Fruit fly (Drosophila melanogaster) whole organism, pupa: Measurements from ENCODE around the gene Mrm2.
A peak's percentile ranks its signal among the peaks of the same experiment; 100 is the strongest.

Source experiments
- CG10348 ChIP-seq: fragments of 200-800 bp; sonication (Bioruptor generic); IDR thresholded peaks from 2 replicates; pipeline ENCODE4 v1.3.6; 2022; ENCODE audit warnings: missing biosample characterization, missing genetic modification characterization
- CG12605 ChIP-seq: fragments of 200-800 bp; sonication (Bioruptor generic); IDR thresholded peaks from 2 replicates; pipeline ENCODE4 v1.3.6; 2022; ENCODE audit warnings: missing biosample characterization, missing genetic modification characterization
- CG13204 ChIP-seq: fragments of 200-800 bp; sonication (Bioruptor generic); optimal IDR thresholded peaks from 2 replicates; lab custom pipeline; 2018; ENCODE audit warnings: missing biosample characterization, mild to moderate bottlenecking, missing genetic modification characterization, moderate library complexity
- CG14655 ChIP-seq: fragments of 200-800 bp; sonication (Bioruptor generic); optimal IDR thresholded peaks from 3 replicates; lab custom pipeline; 2017; ENCODE audit warnings: mild to moderate bottlenecking, missing biosample characterization, missing genetic modification reagents, missing genetic modification characterization
- CG15710 ChIP-seq: fragments of 200-800 bp; sonication (Bioruptor generic); optimal IDR thresholded peaks from 2 replicates; lab custom pipeline; 2018; ENCODE audit warnings: missing biosample characterization, mild to moderate bottlenecking, missing genetic modification characterization, moderate library complexity
- CG17806 ChIP-seq: fragments of 200-800 bp; sonication (Bioruptor generic); optimal IDR thresholded peaks from 2 replicates; lab custom pipeline; 2018; ENCODE audit warnings: missing biosample characterization, mild to moderate bottlenecking, missing genetic modification characterization, moderate library complexity
- CG32121 ChIP-seq: fragments of 200-800 bp; sonication (Bioruptor generic); IDR thresholded peaks from 2 replicates; pipeline ENCODE4 v1.3.6; 2022; ENCODE audit warnings: missing biosample characterization, missing genetic modification characterization
- CG34367 ChIP-seq: fragments of 200-800 bp; sonication (Bioruptor generic); optimal IDR thresholded peaks from 2 replicates; lab custom pipeline; 2018; ENCODE audit warnings: missing biosample characterization, mild to moderate bottlenecking, missing genetic modification characterization
- CG4496 ChIP-seq: fragments of 200-800 bp; sonication (Bioruptor generic); IDR thresholded peaks from 3 replicates; pipeline ENCODE4 v1.3.6; 2022; ENCODE audit warnings: missing biosample characterization, missing genetic modification characterization
- CG8159 ChIP-seq: fragments of 200-800 bp; sonication (Bioruptor generic); optimal IDR thresholded peaks from 3 replicates; lab custom pipeline; 2018; ENCODE audit warnings: missing biosample characterization, mild to moderate bottlenecking, missing genetic modification characterization, moderate library complexity
- CG8301 ChIP-seq: fragments of 200-800 bp; sonication (Bioruptor generic); optimal IDR thresholded peaks from 2 replicates; lab custom pipeline; 2018; ENCODE audit warnings: missing biosample characterization, mild to moderate bottlenecking, missing genetic modification characterization
- CG9948 ChIP-seq: fragments of 200-800 bp; sonication (Bioruptor generic); optimal IDR thresholded peaks from 2 replicates; lab custom pipeline; 2018; ENCODE audit warnings: missing biosample characterization, mild to moderate bottlenecking, missing genetic modification characterization, moderate library complexity
- D1 ChIP-seq: fragments of 200-800 bp; sonication (Bioruptor generic); optimal IDR thresholded peaks from 2 replicates; lab custom pipeline; 2018; ENCODE audit warnings: missing biosample characterization, mild to moderate bottlenecking, missing genetic modification characterization, moderate library complexity
- EcR ChIP-seq: fragments of 200-800 bp; sonication (Bioruptor generic); optimal IDR thresholded peaks from 3 replicates; lab custom pipeline; 2019; ENCODE audit warnings: missing biosample characterization, missing genetic modification characterization, mild to moderate bottlenecking, moderate library complexity, missing genetic modification reagents
- Ets98B ChIP-seq: fragments of 200-800 bp; sonication (Bioruptor generic); IDR thresholded peaks from 2 replicates; pipeline ENCODE4 v1.3.6; 2022; ENCODE audit warnings: missing biosample characterization, missing genetic modification characterization
- Pif1A ChIP-seq: fragments of 200-800 bp; sonication (Bioruptor generic); optimal IDR thresholded peaks from 3 replicates; lab custom pipeline; 2016; ENCODE audit warnings: missing biosample characterization, missing genetic modification characterization
- Pif1B ChIP-seq: fragments of 200-800 bp; sonication (Bioruptor generic); optimal IDR thresholded peaks from 3 replicates; lab custom pipeline; 2016; ENCODE audit warnings: missing biosample characterization, missing genetic modification characterization
- Snoo ChIP-seq: fragments of 200-800 bp; sonication (Bioruptor generic); optimal IDR thresholded peaks from 3 replicates; lab custom pipeline; 2017; ENCODE audit warnings: missing biosample characterization, mild to moderate bottlenecking, missing genetic modification characterization, inconsistent platforms
- fd96Ca ChIP-seq: fragments of 200-800 bp; sonication (Bioruptor generic); IDR thresholded peaks from 3 replicates; pipeline ENCODE4 v1.3.6; 2022; ENCODE audit warnings: missing biosample characterization, missing genetic modification characterization
- gl ChIP-seq: fragments of 200-800 bp; sonication (Bioruptor generic); optimal IDR thresholded peaks from 2 replicates; lab custom pipeline; 2018; ENCODE audit warnings: missing biosample characterization, mild to moderate bottlenecking, missing genetic modification characterization
- rn ChIP-seq: fragments of 200-800 bp; sonication (Bioruptor generic); IDR thresholded peaks from 2 replicates; pipeline ENCODE4 v1.3.6; 2022; ENCODE audit warnings: missing biosample characterization, missing genetic modification characterization

Gene Mrm2

DNA sequence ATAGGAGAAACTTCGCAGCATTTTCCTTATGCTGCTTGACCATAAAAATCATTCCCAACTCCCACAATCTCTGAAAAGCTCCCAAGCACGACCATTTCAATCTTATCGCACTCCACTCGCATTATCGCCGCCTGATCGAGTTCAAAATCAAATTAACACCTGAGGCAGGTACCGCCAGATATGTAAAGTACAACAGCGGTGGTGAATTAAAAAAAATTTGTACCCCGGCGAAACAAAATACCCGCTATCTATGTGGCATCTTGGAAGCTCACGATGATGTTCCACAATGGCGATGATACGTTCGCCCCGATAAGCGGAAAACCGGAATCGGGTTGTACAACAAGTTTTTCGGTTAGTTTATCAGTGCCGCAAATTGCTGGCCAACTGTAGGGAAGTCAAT is 35.1 kb upstream of the Mrm2 start:
- TF ChIP-seq CG34367 (tag; lab: Kevin White, UChicago) (no peak), CG12605 (GFP tag; lab: Robert Waterston, UW) (no peak), Pif1A (no peak), CG4496 (no peak), CG14655 (no peak), CG8301 (tag; lab: Kevin White, UChicago) (no peak), CG15710 (tag; lab: Kevin White, UChicago) (no peak), CG10348 (GFP tag; lab: Robert Waterston, UW) (no peak), CG13204 (GFP tag; lab: Kevin White, UChicago) (no peak), fd96Ca (no peak), Pif1B (no peak), CG32121 (GFP tag; lab: Robert Waterston, UW) (no peak), gl (no peak), CG17806 (tag; lab: Kevin White, UChicago) (no peak), Snoo (tag; lab: Kevin White, UChicago) (no peak), EcR (no peak), CG9948 (no peak), rn (GFP tag; lab: Robert Waterston, UW) (no peak), CG8159 (tag; lab: Kevin White, UChicago) (no peak), D1 (tag; lab: Kevin White, UChicago) (no peak)

DNA sequence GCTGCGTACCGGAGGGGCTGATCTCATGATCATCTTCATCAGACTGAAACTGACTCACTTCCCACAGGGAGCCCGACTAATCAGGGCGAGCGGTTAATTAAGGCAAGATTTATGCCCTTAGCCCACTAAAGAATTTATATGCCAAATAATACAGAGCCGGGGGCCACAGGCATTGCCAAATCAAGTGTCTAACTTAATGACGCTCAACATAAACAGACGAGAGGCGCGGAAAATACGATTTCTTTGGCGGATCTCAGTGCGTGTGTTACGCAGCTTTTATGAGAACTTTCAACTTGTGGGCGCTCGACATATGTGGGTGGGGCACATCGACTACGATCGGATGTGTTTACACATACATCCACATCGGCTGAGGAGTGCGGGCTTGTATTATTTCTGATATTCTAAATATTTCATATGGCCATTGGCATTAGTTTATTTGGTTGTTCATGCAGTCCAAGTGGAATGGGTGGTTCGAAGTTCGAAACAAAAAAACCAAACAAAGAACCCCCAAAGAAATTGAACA is 34.5 kb upstream of the Mrm2 start:
- TF ChIP-seq rn (GFP tag; lab: Robert Waterston, UW) (no peak), CG17806 (tag; lab: Kevin White, UChicago) (no peak), EcR (no peak), CG12605 (GFP tag; lab: Robert Waterston, UW) (no peak), fd96Ca (no peak), CG10348 (GFP tag; lab: Robert Waterston, UW) (no peak), CG8159 (tag; lab: Kevin White, UChicago) (no peak), CG14655 (no peak), Ets98B (no peak)

DNA sequence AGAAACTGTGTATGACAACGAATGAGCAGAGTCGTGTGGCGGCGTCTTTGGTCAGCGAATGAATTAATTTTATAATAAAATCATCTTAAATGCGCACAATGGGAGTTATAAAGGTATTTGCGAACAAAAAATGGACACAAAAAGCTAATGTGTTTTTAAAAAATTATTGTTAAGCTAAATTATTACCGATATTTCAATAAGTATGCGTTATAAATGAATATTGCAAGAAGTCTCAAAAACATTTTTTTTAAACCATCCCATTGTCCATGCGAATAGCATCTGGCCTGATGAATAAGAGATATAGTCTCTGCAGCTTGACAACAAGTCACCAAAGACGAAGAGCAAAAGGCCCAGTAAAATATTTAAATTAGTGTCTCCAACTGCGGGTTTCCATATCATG is 30.4 kb upstream of the Mrm2 start:
- TF ChIP-seq Ets98B (no peak), fd96Ca (no peak), Pif1B (no peak), CG14655 (no peak), Snoo (tag; lab: Kevin White, UChicago) (no peak), Pif1A (no peak), CG15710 (tag; lab: Kevin White, UChicago) (no peak), CG32121 (GFP tag; lab: Robert Waterston, UW) (no peak), CG34367 (tag; lab: Kevin White, UChicago) (no peak), CG9948 (no peak), CG17806 (tag; lab: Kevin White, UChicago) (no peak), CG10348 (GFP tag; lab: Robert Waterston, UW) (no peak), rn (GFP tag; lab: Robert Waterston, UW) (no peak), D1 (tag; lab: Kevin White, UChicago) (no peak), EcR (no peak), CG8159 (tag; lab: Kevin White, UChicago) (no peak), CG4496 (no peak), gl (no peak), CG8301 (tag; lab: Kevin White, UChicago) (no peak), CG13204 (GFP tag; lab: Kevin White, UChicago) (no peak)

DNA sequence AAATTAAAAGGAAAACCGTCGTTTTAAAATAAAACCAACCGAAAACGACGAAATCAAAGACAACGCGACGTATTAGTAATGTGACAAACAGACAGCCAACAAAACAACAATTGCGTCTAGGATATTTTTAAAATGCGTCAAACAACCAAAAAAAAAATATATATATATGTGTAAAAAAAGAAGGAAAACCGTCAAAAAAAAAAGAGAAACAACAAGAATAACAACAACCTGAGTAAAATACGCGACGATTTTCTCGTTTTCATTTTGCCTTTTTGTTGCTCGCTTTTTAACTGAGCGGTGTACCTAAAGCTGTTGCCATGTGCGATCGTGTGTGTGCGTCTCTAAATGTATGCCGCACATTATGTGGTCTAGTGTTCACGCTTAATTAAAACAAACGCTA is 27.9 kb upstream of the Mrm2 start:
- TF ChIP-seq EcR, result no peak
- TF ChIP-seq CG14655, result peak; percentile 34
- peak; percentile 45; the same call in 1 of the 3 replicates for TF ChIP-seq fd96Ca
- TF ChIP-seq CG4496, result peak; percentile 79
- peak; percentile 85 for TF ChIP-seq CG32121 (GFP tag; lab: Robert Waterston, UW)
- TF ChIP-seq CG8159 (tag; lab: Kevin White, UChicago), result no peak
- TF ChIP-seq CG17806 (tag; lab: Kevin White, UChicago), result no peak
- TF ChIP-seq CG13204 (GFP tag; lab: Kevin White, UChicago), result no peak
- no peak for TF ChIP-seq Pif1A
- no peak for TF ChIP-seq D1 (tag; lab: Kevin White, UChicago)
- peak; percentile 65; the same call in 1 of the 2 replicates for TF ChIP-seq Ets98B
- peak; percentile 42; the same call in 1 of the 2 replicates for TF ChIP-seq CG12605 (GFP tag; lab: Robert Waterston, UW)
- TF ChIP-seq, all 21 proteins: peak for 6

DNA sequence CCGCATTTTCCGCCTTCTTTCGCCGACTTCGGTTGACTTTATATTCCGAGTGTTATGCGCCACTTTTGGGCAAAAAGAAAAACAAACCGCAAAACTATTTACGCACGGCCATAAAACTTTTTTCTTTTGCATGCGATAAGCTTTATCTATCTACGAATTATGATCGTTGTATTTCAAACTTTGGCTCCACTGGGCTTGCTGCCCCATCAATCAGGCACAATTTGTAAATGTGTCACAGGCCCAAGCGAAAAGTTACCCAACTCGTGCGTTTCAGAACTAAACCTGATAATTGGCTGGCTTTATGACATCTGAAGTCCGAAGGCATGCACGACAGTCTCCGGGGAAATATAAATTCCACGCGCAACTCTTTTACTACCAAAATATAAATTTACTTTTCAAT is 27.4 kb upstream of the Mrm2 start:
- TF ChIP-seq CG14655 (no peak), Pif1B (no peak), fd96Ca (no peak), CG15710 (tag; lab: Kevin White, UChicago) (no peak), D1 (tag; lab: Kevin White, UChicago) (no peak), CG8159 (tag; lab: Kevin White, UChicago) (no peak), rn (GFP tag; lab: Robert Waterston, UW) (no peak), CG9948 (no peak), CG10348 (GFP tag; lab: Robert Waterston, UW) (no peak), Pif1A (no peak), Snoo (tag; lab: Kevin White, UChicago) (no peak), CG8301 (tag; lab: Kevin White, UChicago) (no peak), EcR (no peak), CG4496 (no peak)

DNA sequence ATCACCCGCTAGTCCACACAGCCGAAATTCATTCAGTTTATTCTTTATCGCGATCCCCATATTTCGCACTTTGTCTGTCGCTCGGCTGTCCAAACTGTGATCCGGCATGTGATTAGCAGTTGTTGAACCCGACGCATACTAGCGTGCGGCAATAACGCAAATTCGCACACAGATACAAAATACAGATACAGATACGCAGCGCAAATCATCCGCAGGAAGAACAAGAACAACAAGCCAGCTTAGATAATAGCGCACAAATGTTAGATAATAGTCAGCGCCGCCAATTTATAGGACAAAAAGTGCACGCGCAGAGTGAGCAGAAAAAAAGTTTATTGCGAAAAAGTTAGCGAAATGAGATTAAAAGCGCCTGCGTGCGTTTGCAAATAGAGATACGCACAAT is 26.4 kb upstream of the Mrm2 start:
- TF ChIP-seq CG8301 (tag; lab: Kevin White, UChicago) (no peak), CG34367 (tag; lab: Kevin White, UChicago) (no peak), CG8159 (tag; lab: Kevin White, UChicago) (no peak), rn (GFP tag; lab: Robert Waterston, UW) (no peak), Snoo (tag; lab: Kevin White, UChicago) (no peak), Ets98B (no peak), fd96Ca (no peak), CG15710 (tag; lab: Kevin White, UChicago) (no peak), CG14655 (no peak), CG13204 (GFP tag; lab: Kevin White, UChicago) (no peak), CG4496 (no peak), Pif1B (no peak)
